Fruit fly (Drosophila melanogaster): ENCODE data around the gene CG14563.

CG14563 gene

DNA sequence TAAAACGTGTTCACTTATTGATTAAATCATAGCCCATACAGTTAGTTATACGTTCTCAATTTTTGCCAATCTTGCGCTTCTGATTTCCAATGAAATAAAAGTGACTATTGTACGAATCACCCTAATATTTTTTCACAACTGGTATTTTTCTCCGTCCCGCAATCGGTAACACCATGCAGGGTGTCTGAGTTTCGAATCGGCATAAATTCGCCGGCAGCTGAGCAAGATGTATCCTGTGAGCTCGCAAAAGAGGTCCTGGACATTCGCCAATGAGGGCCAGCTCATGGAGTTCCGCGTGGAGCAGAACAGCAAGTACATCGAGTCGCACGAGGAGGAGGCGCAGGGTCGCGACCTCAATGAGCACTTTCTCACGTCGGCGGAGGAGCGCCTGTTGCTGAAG is 20.4 kb downstream of the CG14563 start, which contains the start of gene CycH (continued):
- TF ChIP-seq HLH3B (GFP tag; IDR thresholded peaks at IDR 0.05) (no peak), CG18619 (GFP tag; optimal IDR thresholded peaks at IDR 0.05) (no peak), CG4282 (GFP tag; optimal IDR thresholded peaks at IDR 0.05) (no peak), Doc2 (GFP tag; IDR thresholded peaks at IDR 0.05) (no peak), D19A (tag; optimal IDR thresholded peaks at IDR 0.05) (peak; percentile 32), ems (GFP tag; optimal IDR thresholded peaks at IDR 0.05) (peak; percentile 32), CG9817 (tag; optimal IDR thresholded peaks at IDR 0.05) (peak; percentile 36), MESR4 (GFP tag; optimal IDR thresholded peaks at IDR 0.05) (peak; percentile 64), slou (GFP tag; optimal IDR thresholded peaks at IDR 0.05) (no peak), CG14710 (tag; optimal IDR thresholded peaks at IDR 0.05) (peak; percentile 43), Bdp1 (GFP tag; optimal IDR thresholded peaks at IDR 0.05) (no peak), dysf (GFP tag; IDR thresholded peaks at IDR 0.05) (no peak; the same call in 2 of the 3 replicates), Drgx (GFP tag; IDR thresholded peaks at IDR 0.05) (peak; percentile 28; the same call in 1 of the 2 replicates), trem (tag; optimal IDR thresholded peaks at IDR 0.05) (peak; percentile 13), CG17829 (tag; optimal IDR thresholded peaks at IDR 0.05) (peak; percentile 63), jing (GFP tag; optimal IDR thresholded peaks at IDR 0.05) (no peak), insv (GFP tag; optimal IDR thresholded peaks at IDR 0.05) (peak in 1 of 2 experiments; percentile 1), her (GFP tag; optimal IDR thresholded peaks at IDR 0.05) (peak; percentile 46), CG3847 (GFP tag; IDR thresholded peaks at IDR 0.05) (peak; percentile 18; the same call in 1 of the 2 replicates), dpn (GFP tag; optimal IDR thresholded peaks at IDR 0.05) (peak; percentile 7 to 63), maf-S (GFP tag; optimal IDR thresholded peaks at IDR 0.05) (peak; percentile 20), CG17186 (GFP tag; optimal IDR thresholded peaks at IDR 0.05) (peak; percentile 8), vvl (GFP tag; IDR thresholded peaks at IDR 0.05) (no peak), CG3838 (GFP tag; optimal IDR thresholded peaks at IDR 0.05) (no peak), CG8924 (tag; optimal IDR thresholded peaks at IDR 0.05) (peak; percentile 38), crol (GFP tag; IDR thresholded peaks at IDR 0.05) (no peak), CG2116 (GFP tag; optimal IDR thresholded peaks at IDR 0.05) (peak; percentile 19), otp (GFP tag; IDR thresholded peaks at IDR 0.05) (0 out of 3 replicates have a peak, but pooled peaks have one; percentile 10), CG30403 (GFP tag; optimal IDR thresholded peaks at IDR 0.05) (peak; percentile 62), CG31441 (GFP tag; IDR thresholded peaks at IDR 0.05) (peak; percentile 77), CG1603 (tag; optimal IDR thresholded peaks at IDR 0.05) (peak; percentile 71), CG13624 (GFP tag; optimal IDR thresholded peaks at IDR 0.05) (peak; percentile 47), CG12744 (GFP tag; optimal IDR thresholded peaks at IDR 0.05) (peak; percentile 8), CG17361 (GFP tag; IDR thresholded peaks at IDR 0.05) (0 out of 3 replicates have a peak, but pooled peaks have one; percentile 40), CG6689 (GFP tag; IDR thresholded peaks at IDR 0.05) (0 out of 2 replicates have a peak, but pooled peaks have one; percentile 19), row (GFP tag; IDR thresholded peaks at IDR 0.05) (peak; percentile 88), CG1647 (GFP tag; optimal IDR thresholded peaks at IDR 0.05) (peak; percentile 7), CG30020 (tag; optimal IDR thresholded peaks at IDR 0.05) (peak; percentile 56), Dbx (GFP tag; IDR thresholded peaks at IDR 0.05) (0 out of 3 replicates have a peak, but pooled peaks have one; percentile 27), lilli (GFP tag; optimal IDR thresholded peaks at IDR 0.05) (peak; percentile 51), Hr39 (optimal IDR thresholded peaks at IDR 0.05) (no peak), emc (GFP tag; optimal IDR thresholded peaks at IDR 0.05) (no peak), Hr3 (GFP tag; optimal IDR thresholded peaks at IDR 0.05) (no peak), Lhr (GFP tag; optimal IDR thresholded peaks at IDR 0.05) (peak; percentile 11), Camta (GFP tag; optimal IDR thresholded peaks at IDR 0.05) (peak; percentile 21), Hmr (GFP tag; optimal IDR thresholded peaks at IDR 0.05) (no peak), CG7839 (tag; optimal IDR thresholded peaks at IDR 0.05) (no peak), Hsf (GFP tag; optimal IDR thresholded peaks at IDR 0.05) (peak; percentile 42), CG12391 (tag; optimal IDR thresholded peaks at IDR 0.05) (peak; percentile 66), CG18262 (tag; optimal IDR thresholded peaks at IDR 0.05) (peak; percentile 18), tgo (GFP tag; IDR thresholded peaks at IDR 0.05) (no peak), nom (GFP tag; optimal IDR thresholded peaks at IDR 0.05) (peak; percentile 33)

All from whole organism, embryonic.